Fruit fly (Drosophila melanogaster): ENCODE results near the gene CG4582.
A peak's percentile ranks its signal among the peaks of the same experiment; 100 is the strongest.

The CG4582 gene

DNA sequence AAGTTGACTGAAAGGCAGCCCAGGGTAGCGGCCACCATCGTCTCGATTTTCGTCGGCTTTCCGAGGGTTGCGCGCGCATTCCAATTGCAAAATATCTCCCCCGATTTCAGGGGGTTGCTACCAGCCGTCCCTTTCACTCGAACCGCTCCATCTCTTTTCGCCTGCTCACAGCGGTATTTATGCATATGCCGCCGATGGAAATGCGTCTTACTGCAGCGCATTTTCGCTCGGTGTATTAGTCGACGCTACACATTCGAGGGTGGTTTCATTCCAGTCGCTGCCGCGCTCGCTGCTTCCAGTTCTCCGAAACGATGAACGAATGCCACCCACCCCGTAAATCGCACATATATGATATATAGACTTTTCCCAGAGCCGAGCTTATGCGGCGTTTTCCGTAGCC lies 6.2 kb upstream of the CG4582 start (continued):
- TF ChIP-seq sd (tag; optimal IDR thresholded peaks at IDR 0.05) (peak; percentile 50), trem (tag; optimal IDR thresholded peaks at IDR 0.05) (no peak), CG6175 (GFP tag; IDR thresholded peaks at IDR 0.05) (no peak), Dek (tag; optimal IDR thresholded peaks at IDR 0.05) (no peak), mirr (GFP tag; optimal IDR thresholded peaks at IDR 0.05) (no peak), lab (GFP tag; optimal IDR thresholded peaks at IDR 0.05) (peak; percentile 44), Bgb (GFP tag; IDR thresholded peaks at IDR 0.05; ENCODE audit: partially characterized antibody) (no peak), unc-4 (GFP tag; IDR thresholded peaks at IDR 0.05; ENCODE audit: partially characterized antibody) (no peak), dmrt99B (tag; optimal IDR thresholded peaks at IDR 0.05) (no peak), Dp (GFP tag; optimal IDR thresholded peaks at IDR 0.05) (no peak), NfI (GFP tag; optimal IDR thresholded peaks at IDR 0.05) (no peak), dysf (GFP tag; IDR thresholded peaks at IDR 0.05) (no peak), CG9932 (GFP tag; IDR thresholded peaks at IDR 0.05) (0 out of 2 replicates have a peak, but pooled peaks have one; percentile 40), CG13424 (tag; optimal IDR thresholded peaks at IDR 0.05) (no peak), CG2120 (GFP tag; optimal IDR thresholded peaks at IDR 0.05) (peak; percentile 12), gt (GFP tag; IDR thresholded peaks at IDR 0.05) (no peak), CG17359 (tag; optimal IDR thresholded peaks at IDR 0.05) (no peak), CG18599 (GFP tag; optimal IDR thresholded peaks at IDR 0.05) (peak; percentile 46), CG18476 (GFP tag; optimal IDR thresholded peaks at IDR 0.05) (no peak), ttk (GFP tag; IDR thresholded peaks at IDR 0.05) (peak; percentile 33; the same call in 1 of the 2 replicates), pb (GFP tag; optimal IDR thresholded peaks at IDR 0.05) (no peak), CG8359 (GFP tag; optimal IDR thresholded peaks at IDR 0.05; ENCODE audit: borderline replicate concordance) (no peak), seq (GFP tag; IDR thresholded peaks at IDR 0.05) (peak; percentile 94), eyg (GFP tag; optimal IDR thresholded peaks at IDR 0.05) (no peak), chinmo (GFP tag; IDR thresholded peaks at IDR 0.05; ENCODE audit: partially characterized antibody) (peak; percentile 78; the same call in 1 of the 4 replicates), CG10274 (GFP tag; optimal IDR thresholded peaks at IDR 0.05) (no peak), slbo (GFP tag; IDR thresholded peaks at IDR 0.05) (0 out of 2 replicates have a peak, but pooled peaks have one; percentile 13), amos (GFP tag; IDR thresholded peaks at IDR 0.05; ENCODE audit: partially characterized antibody) (0 out of 2 replicates have a peak, but pooled peaks have one; percentile 13), ara (GFP tag; IDR thresholded peaks at IDR 0.05) (no peak), CG30403 (GFP tag; optimal IDR thresholded peaks at IDR 0.05) (no peak), CG1529 (GFP tag; optimal IDR thresholded peaks at IDR 0.05) (no peak), CG7357 (GFP tag; IDR thresholded peaks at IDR 0.05) (no peak), CG12104 (GFP tag; optimal IDR thresholded peaks at IDR 0.05) (no peak), CG14441 (GFP tag; IDR thresholded peaks at IDR 0.05) (no peak), Hey (tag; optimal IDR thresholded peaks at IDR 0.05) (no peak), Camta (GFP tag; optimal IDR thresholded peaks at IDR 0.05) (no peak), CG4282 (GFP tag; optimal IDR thresholded peaks at IDR 0.05) (no peak), sens (GFP tag) (peak; percentile 73), CG8388 (GFP tag; optimal IDR thresholded peaks at IDR 0.05) (no peak), CG6254 (GFP tag; optimal IDR thresholded peaks at IDR 0.05) (no peak), Abd-B (GFP tag; optimal IDR thresholded peaks at IDR 0.05) (no peak), B-H2 (GFP tag; optimal IDR thresholded peaks at IDR 0.05) (no peak), onecut (GFP tag; IDR thresholded peaks at IDR 0.05) (peak; percentile 59), gcm (GFP tag; optimal IDR thresholded peaks at IDR 0.05) (no peak), Stat92E (GFP tag; optimal IDR thresholded peaks at IDR 0.05) (no peak), pita (GFP tag; optimal IDR thresholded peaks at IDR 0.05) (no peak), hth (optimal IDR thresholded peaks at IDR 0.05) (no peak), caup (GFP tag; optimal IDR thresholded peaks at IDR 0.05; ENCODE audit: severe bottlenecking) (peak; percentile 13), ci (GFP tag; IDR thresholded peaks at IDR 0.05) (0 out of 3 replicates have a peak, but pooled peaks have one; percentile 28), Ets65A (GFP tag) (peak; percentile 44)
